Worm (Caenorhabditis elegans) whole organism, mixed stage, embryonic: ENCODE data around the gene K06H7.8.
A peak's percentile ranks its signal among the peaks of the same experiment; 100 is the strongest.

Experiments
- M03D4.4 ChIP-seq: sonication (generic microtip); optimal IDR thresholded peaks from 2 replicates; lab custom pipeline; 2017; ENCODE audit warnings: mild to moderate bottlenecking, missing genetic modification characterization, missing compliant biosample characterization
- bed-3 ChIP-seq: fragments of 200-800 bp; sonication (Bioruptor generic); optimal IDR thresholded peaks from 3 replicates; lab custom pipeline; 2018; ENCODE audit warnings: mild to moderate bottlenecking, missing genetic modification characterization, moderate library complexity, missing compliant biosample characterization
- ceh-39 ChIP-seq: fragments of 150-350 bp; optimal IDR thresholded peaks from 2 replicates; lab custom pipeline; 2014; ENCODE audit warnings: missing biosample characterization, missing genetic modification characterization
- ceh-43 ChIP-seq: fragments of 200-800 bp; sonication (Bioruptor generic); optimal IDR thresholded peaks from 2 replicates; lab custom pipeline; 2018; ENCODE audit warnings: mild to moderate bottlenecking, missing genetic modification characterization, moderate library complexity, missing compliant biosample characterization
- ceh-83 ChIP-seq: fragments of 200-800 bp; sonication (Bioruptor generic); optimal IDR thresholded peaks from 2 replicates; lab custom pipeline; 2018; ENCODE audit warnings: mild to moderate bottlenecking, missing genetic modification characterization, missing compliant biosample characterization
- ces-1 ChIP-seq: fragments of 150-350 bp; optimal IDR thresholded peaks from 2 replicates; lab custom pipeline; 2014; ENCODE audit warnings: missing biosample characterization, missing genetic modification reagents, missing genetic modification characterization
- cnd-1 ChIP-seq: fragments of 200-800 bp; sonication (Bioruptor generic); optimal IDR thresholded peaks from 2 replicates; lab custom pipeline; 2018; ENCODE audit warnings: mild to moderate bottlenecking, missing genetic modification characterization, missing compliant biosample characterization
- drap-1 ChIP-seq: fragments of 200-800 bp; sonication (Bioruptor generic); optimal IDR thresholded peaks from 3 replicates; lab custom pipeline; 2018; ENCODE audit warnings: mild to moderate bottlenecking, missing genetic modification characterization, missing compliant biosample characterization
- elt-1 ChIP-seq: sonication (generic microtip); optimal IDR thresholded peaks from 2 replicates; lab custom pipeline; 2017; ENCODE audit warnings: missing genetic modification characterization, mild to moderate bottlenecking, missing compliant biosample characterization, antibody characterized with exemption, moderate library complexity, borderline replicate concordance; ENCODE audit not compliant: insufficient read depth
- elt-3 ChIP-seq: fragments of 150-350 bp; optimal IDR thresholded peaks from 2 replicates; lab custom pipeline; 2014; ENCODE audit warnings: missing biosample characterization, missing genetic modification characterization
- ham-2 ChIP-seq: fragments of 200-800 bp; sonication (Bioruptor generic); optimal IDR thresholded peaks from 2 replicates; lab custom pipeline; 2018; ENCODE audit warnings: mild to moderate bottlenecking, missing genetic modification characterization, missing compliant biosample characterization
- hlh-1 ChIP-seq: fragments of 150-350 bp; optimal IDR thresholded peaks from 2 replicates; lab custom pipeline; 2014; ENCODE audit warnings: missing biosample characterization, missing genetic modification reagents, missing genetic modification characterization
- lin-13 ChIP-seq: fragments of 150-350 bp; optimal IDR thresholded peaks from 2 replicates; lab custom pipeline; 2014; ENCODE audit warnings: missing biosample characterization, missing genetic modification characterization
- lsy-2 ChIP-seq: fragments of 150-350 bp; optimal IDR thresholded peaks from 2 replicates; lab custom pipeline; 2014; ENCODE audit warnings: missing biosample characterization, missing genetic modification characterization
- mab-5 ChIP-seq: fragments of 150-350 bp; optimal IDR thresholded peaks from 2 replicates; lab custom pipeline; 2014; ENCODE audit warnings: missing biosample characterization, missing genetic modification characterization
- mls-2 ChIP-seq: sonication (generic microtip); optimal IDR thresholded peaks from 2 replicates; lab custom pipeline; 2016; ENCODE audit warnings: mild to moderate bottlenecking, missing genetic modification characterization, moderate library complexity, missing compliant biosample characterization
- nhr-12 ChIP-seq: fragments of 150-350 bp; optimal IDR thresholded peaks from 2 replicates; lab custom pipeline; 2014; ENCODE audit warnings: missing biosample characterization, missing genetic modification characterization
- nhr-2 ChIP-seq: fragments of 150-350 bp; optimal IDR thresholded peaks from 2 replicates; lab custom pipeline; 2014; ENCODE audit warnings: missing biosample characterization, missing genetic modification characterization
- nhr-237 ChIP-seq: fragments of 150-350 bp; optimal IDR thresholded peaks from 2 replicates; lab custom pipeline; 2014; ENCODE audit warnings: missing biosample characterization, missing genetic modification characterization
- nhr-28 ChIP-seq: fragments of 150-350 bp; optimal IDR thresholded peaks from 2 replicates; lab custom pipeline; 2014; ENCODE audit warnings: missing biosample characterization, missing genetic modification characterization
- nhr-76 ChIP-seq: sonication (generic microtip); optimal IDR thresholded peaks from 2 replicates; lab custom pipeline; 2017; ENCODE audit warnings: missing biosample characterization, missing genetic modification characterization
- pha-4 ChIP-seq: fragments of 150-350 bp; optimal IDR thresholded peaks from 2 replicates; lab custom pipeline; 2018; ENCODE audit warnings: missing biosample characterization, missing genetic modification reagents, missing genetic modification characterization
- sem-2 ChIP-seq: fragments of 200-800 bp; sonication (Bioruptor generic); optimal IDR thresholded peaks from 2 replicates; lab custom pipeline; 2018; ENCODE audit warnings: mild to moderate bottlenecking, missing genetic modification characterization, missing compliant biosample characterization
- snpc-4 ChIP-seq: fragments of 150-350 bp; optimal IDR thresholded peaks from 2 replicates; lab custom pipeline; 2014; ENCODE audit warnings: missing biosample characterization, missing genetic modification characterization
- sptf-1 ChIP-seq: sonication (generic microtip); optimal IDR thresholded peaks from 2 replicates; lab custom pipeline; 2017; ENCODE audit warnings: mild to moderate bottlenecking, missing genetic modification characterization, moderate library complexity, missing compliant biosample characterization
- unc-39 ChIP-seq: fragments of 150-350 bp; optimal IDR thresholded peaks from 2 replicates; lab custom pipeline; 2014; ENCODE audit warnings: missing biosample characterization, missing genetic modification characterization
- unc-62 ChIP-seq: fragments of 150-350 bp; optimal IDR thresholded peaks from 2 replicates; lab custom pipeline; 2014; ENCODE audit warnings: missing biosample characterization, missing genetic modification reagents, missing genetic modification characterization
- zip-8 ChIP-seq: fragments of 150-350 bp; optimal IDR thresholded peaks from 2 replicates; lab custom pipeline; 2014; ENCODE audit warnings: missing biosample characterization, missing genetic modification characterization
- ztf-11 ChIP-seq: fragments of 150-350 bp; optimal IDR thresholded peaks from 2 replicates; lab custom pipeline; 2014; ENCODE audit warnings: missing biosample characterization, missing genetic modification characterization

Gene K06H7.8

DNA sequence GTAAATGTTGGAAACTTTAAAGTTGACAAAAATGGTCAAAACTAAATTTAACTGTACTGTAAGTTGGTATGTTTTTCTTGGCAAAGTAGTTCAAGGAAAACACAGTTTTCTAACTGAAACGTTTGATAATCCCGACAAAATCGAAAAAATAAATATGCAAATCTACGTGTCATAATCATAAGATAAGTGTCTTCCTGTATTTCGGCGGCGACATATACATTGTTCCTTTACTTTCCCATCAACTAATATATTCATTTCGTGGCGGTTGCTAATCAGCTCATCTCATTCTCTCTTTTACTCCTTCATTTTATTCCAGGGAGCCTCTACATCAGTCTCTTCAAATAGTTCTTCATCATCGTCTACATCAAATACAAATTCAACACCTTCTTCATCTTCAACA, 30.2 kb downstream of the K06H7.8 start:
- TF ChIP-seq ceh-39 (tag; lab: Kevin White, UChicago) (no peak), nhr-76 (no peak), mab-5 (tag; lab: Kevin White, UChicago) (no peak), ceh-83 (GFP tag; lab: Kevin White, UChicago) (no peak), ham-2 (no peak), hlh-1 (tag; lab: Kevin White, UChicago) (no peak), elt-1 (tag; lab: Kevin White, UChicago) (no peak), sem-2 (GFP tag; lab: Kevin White, UChicago) (no peak), drap-1 (no peak), M03D4.4 (tag; lab: Kevin White, UChicago) (no peak), ces-1 (no peak), sptf-1 (tag; lab: Kevin White, UChicago) (no peak), ztf-11 (tag; lab: Kevin White, UChicago) (no peak), unc-62 (GFP tag; lab: Kevin White, UChicago) (no peak), nhr-28 (tag; lab: Kevin White, UChicago) (no peak), nhr-237 (tag; lab: Kevin White, UChicago) (no peak), ceh-43 (GFP tag; lab: Kevin White, UChicago) (no peak), nhr-12 (tag; lab: Kevin White, UChicago) (no peak), nhr-2 (tag; lab: Kevin White, UChicago) (no peak), snpc-4 (tag; lab: Kevin White, UChicago) (no peak)

DNA sequence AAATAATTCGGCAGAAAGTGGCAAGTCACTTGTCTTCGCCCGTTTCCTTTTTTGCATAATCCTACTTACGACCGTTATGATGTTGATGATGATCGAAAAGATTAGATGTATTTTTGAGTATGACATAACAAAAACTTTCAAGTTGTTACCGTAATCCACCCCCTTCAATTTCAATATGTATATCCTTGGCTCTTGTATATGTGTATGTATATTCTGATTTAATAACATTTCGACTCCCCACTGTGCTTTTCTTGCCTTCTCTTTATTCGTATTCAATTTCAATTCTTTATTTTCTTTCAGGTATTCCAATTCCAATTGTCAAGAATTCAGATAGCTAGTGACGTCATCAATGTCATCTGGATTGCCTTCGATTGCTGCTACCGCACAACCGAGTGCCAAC, 31.0 kb downstream of the K06H7.8 start, which contains the start of gene pros-1:
Gene pros-1, plus strand, starts transcription at position 301 of the 400 bp plus-strand sequence.
- no peak for TF ChIP-seq ztf-11 (tag; lab: Kevin White, UChicago)
- TF ChIP-seq bed-3, result no peak
- no peak for TF ChIP-seq nhr-237 (tag; lab: Kevin White, UChicago)
- TF ChIP-seq ceh-83 (GFP tag; lab: Kevin White, UChicago), result no peak
- TF ChIP-seq ceh-43 (GFP tag; lab: Kevin White, UChicago), result no peak

DNA sequence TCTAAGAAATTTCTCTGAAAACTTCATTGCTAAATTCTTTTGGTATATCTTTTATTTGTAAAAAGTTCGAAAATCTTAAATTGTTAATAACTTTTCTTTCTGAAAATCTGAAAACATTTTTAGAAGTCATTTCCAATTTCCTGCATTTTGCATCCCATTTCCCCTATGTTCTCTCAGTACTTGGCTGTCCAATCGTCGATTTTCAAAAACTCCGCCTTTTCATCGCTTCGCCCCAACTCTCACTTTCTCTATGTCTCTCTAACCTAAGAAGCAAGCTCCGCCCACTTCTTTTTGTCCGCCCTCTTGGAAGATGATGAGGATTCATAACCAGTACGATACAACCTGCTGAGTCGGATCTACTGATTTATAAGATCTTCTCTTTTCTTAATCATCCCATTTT, 32.9 kb downstream of the K06H7.8 start:
- no peak for TF ChIP-seq mls-2 (tag; lab: Kevin White, UChicago)
- TF ChIP-seq lsy-2 (tag; lab: Kevin White, UChicago), result peak; percentile 66

DNA sequence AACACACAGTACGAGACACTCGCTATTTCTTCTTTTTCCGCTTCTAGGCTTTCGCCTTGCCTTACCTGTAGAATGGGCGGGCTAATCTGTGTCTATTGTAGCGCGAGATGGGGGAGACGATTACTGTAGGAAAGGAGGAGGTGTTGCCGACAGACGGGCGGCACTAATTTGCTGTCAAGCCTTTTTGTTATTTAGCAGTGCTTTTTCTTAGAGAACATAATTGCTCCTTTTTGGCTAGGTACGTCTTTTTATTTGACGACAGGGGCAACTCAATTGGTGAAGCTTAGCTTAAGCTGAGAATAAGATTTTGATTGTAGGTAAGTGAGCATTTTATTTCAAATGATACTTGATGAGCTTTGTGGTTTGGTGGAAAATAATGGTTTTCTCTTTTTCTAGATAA, 34.4 kb downstream of the K06H7.8 start:
- no peak for TF ChIP-seq unc-62 (GFP tag; lab: Kevin White, UChicago)
- TF ChIP-seq ham-2, result peak; percentile 69
- no peak for TF ChIP-seq bed-3
- peak; percentile 5 for TF ChIP-seq lsy-2 (tag; lab: Kevin White, UChicago)
- TF ChIP-seq, all 35 proteins: peak for 2

DNA sequence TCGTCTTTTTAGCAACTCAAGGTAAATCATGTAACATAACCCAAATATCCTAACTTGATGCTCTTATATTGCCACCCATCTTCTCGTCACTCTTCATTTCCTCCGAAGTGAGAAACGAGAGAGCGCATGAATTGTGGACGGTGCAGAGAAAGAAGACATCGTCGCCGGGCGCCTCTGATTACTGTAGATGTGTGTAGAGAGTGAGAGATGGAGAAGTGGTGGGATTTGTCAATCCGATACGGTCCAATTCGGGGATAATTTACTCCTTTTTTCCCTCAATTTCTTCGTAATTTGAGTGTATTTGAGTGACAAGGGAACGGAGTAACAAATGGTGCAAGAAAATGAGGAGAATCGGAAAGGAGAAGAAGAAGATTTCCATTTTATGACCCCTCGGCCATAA, 36.9 kb downstream of the K06H7.8 start:
- TF ChIP-seq snpc-4 (tag; lab: Kevin White, UChicago) (no peak), nhr-2 (tag; lab: Kevin White, UChicago) (no peak), elt-3 (no peak), zip-8 (tag; lab: Kevin White, UChicago) (no peak), sptf-1 (tag; lab: Kevin White, UChicago) (no peak), ceh-83 (GFP tag; lab: Kevin White, UChicago) (no peak), bed-3 (no peak), cnd-1 (no peak), lin-13 (tag; lab: Kevin White, UChicago) (no peak), unc-39 (tag; lab: Kevin White, UChicago) (no peak), pha-4 (no peak), ztf-11 (tag; lab: Kevin White, UChicago) (no peak), nhr-12 (tag; lab: Kevin White, UChicago) (no peak), ceh-39 (tag; lab: Kevin White, UChicago) (no peak), mab-5 (tag; lab: Kevin White, UChicago) (no peak)

DNA sequence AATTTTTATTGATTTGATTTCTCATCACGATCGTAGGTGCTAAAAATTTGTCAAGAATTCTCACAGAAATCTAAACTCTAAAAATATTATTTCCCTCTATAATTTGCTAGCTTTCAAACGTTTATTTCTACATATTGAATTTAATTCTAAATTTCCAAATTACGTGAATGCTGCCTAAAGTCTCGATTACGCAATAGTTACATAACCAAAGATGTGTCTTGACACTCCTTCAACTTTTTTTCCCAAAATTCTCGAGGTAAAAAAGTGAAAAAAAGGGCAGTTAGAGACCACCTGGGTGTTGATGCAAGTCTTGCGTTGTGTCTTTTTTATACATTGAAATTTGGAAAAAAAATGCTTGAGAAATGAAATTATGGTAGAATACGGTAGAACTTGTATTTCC, 46.2 kb downstream of the K06H7.8 start:
- TF ChIP-seq nhr-76 (no peak), zip-8 (tag; lab: Kevin White, UChicago) (peak; percentile 98)
